Worm (Caenorhabditis elegans) whole organism, L4 larva: ENCODE measurements around the gene T13F2.6.

ENCODE experiments used
- D1046.2 ChIP-seq: fragments of 200-800 bp; sonication (Bioruptor generic); IDR thresholded peaks from 2 replicates; pipeline ENCODE4 v1.3.6; 2022; ENCODE audit warnings: missing genetic modification characterization, missing compliant biosample characterization
- F26F4.8 ChIP-seq: fragments of 200-800 bp; sonication (Bioruptor generic); conservative IDR thresholded peaks from 2 replicates; pipeline ENCODE4 v1.3.6; 2022; ENCODE audit warnings: missing genetic modification characterization, missing compliant biosample characterization
- Y48G9A.11 ChIP-seq: fragments of 200-800 bp; sonication (Bioruptor generic); IDR thresholded peaks from 2 replicates; pipeline ENCODE4 v1.3.6; 2022; ENCODE audit warnings: missing genetic modification reagents, missing genetic modification characterization, missing compliant biosample characterization
- Y5F2A.4 ChIP-seq: fragments of 200-800 bp; sonication (Bioruptor generic); optimal IDR thresholded peaks from 2 replicates; lab custom pipeline; 2018; ENCODE audit warnings: mild to moderate bottlenecking, missing genetic modification characterization, missing compliant biosample characterization
- ZK337.2 ChIP-seq: fragments of 200-800 bp; sonication (Bioruptor generic); IDR thresholded peaks from 2 replicates; pipeline ENCODE4 v1.3.6; 2022; ENCODE audit warnings: missing genetic modification reagents, missing genetic modification characterization, missing compliant biosample characterization
- arid-1 ChIP-seq: fragments of 200-800 bp; sonication (Bioruptor generic); conservative IDR thresholded peaks from 2 replicates; pipeline ENCODE4 v1.3.6; 2022; ENCODE audit warnings: missing genetic modification reagents, missing genetic modification characterization, missing compliant biosample characterization
- ceh-20 ChIP-seq: fragments of 200-800 bp; sonication (Bioruptor generic); IDR thresholded peaks from 2 replicates; pipeline ENCODE4 v1.3.6; 2022; ENCODE audit warnings: missing genetic modification reagents, missing genetic modification characterization, missing compliant biosample characterization
- ceh-28 ChIP-seq: fragments of 150-350 bp; optimal IDR thresholded peaks from 2 replicates; lab custom pipeline; 2014; ENCODE audit warnings: missing biosample characterization, missing genetic modification reagents, missing genetic modification characterization
- ceh-32 ChIP-seq: sonication (generic microtip); optimal IDR thresholded peaks from 2 replicates; lab custom pipeline; 2016; ENCODE audit warnings: mild to moderate bottlenecking, missing genetic modification characterization, missing compliant biosample characterization; ENCODE audit not compliant: poor library complexity
- ces-1 ChIP-seq: fragments of 150-350 bp; sonication (generic microtip); optimal IDR thresholded peaks from 4 replicates; lab custom pipeline; 2014; ENCODE audit warnings: missing biosample characterization, missing genetic modification reagents, missing genetic modification characterization
- cey-2 ChIP-seq: sonication (generic microtip); optimal IDR thresholded peaks from 3 replicates; lab custom pipeline; 2017; ENCODE audit warnings: missing genetic modification characterization, mild to moderate bottlenecking, missing compliant biosample characterization, antibody characterized with exemption, borderline replicate concordance; ENCODE audit not compliant: insufficient read depth
- daf-19 ChIP-seq: fragments of 200-800 bp; sonication (Bioruptor generic); conservative IDR thresholded peaks from 2 replicates; pipeline ENCODE4 v1.3.6; 2022; ENCODE audit warnings: missing genetic modification characterization, missing compliant biosample characterization
- daf-8 ChIP-seq: fragments of 200-800 bp; sonication (Bioruptor generic); IDR thresholded peaks from 2 replicates; pipeline ENCODE4 v1.3.6; 2022; ENCODE audit warnings: missing genetic modification characterization, missing compliant biosample characterization
- dmd-6 ChIP-seq: fragments of 200-800 bp; sonication (Bioruptor generic); IDR thresholded peaks from 2 replicates; pipeline ENCODE4 v1.3.6; 2022; ENCODE audit warnings: missing genetic modification reagents, missing genetic modification characterization, missing compliant biosample characterization
- dmd-8 ChIP-seq: fragments of 200-800 bp; sonication (Bioruptor generic); IDR thresholded peaks from 2 replicates; pipeline ENCODE4 v1.3.6; 2022; ENCODE audit warnings: missing genetic modification characterization, missing compliant biosample characterization
- dpl-1 ChIP-seq: fragments of 150-350 bp; optimal IDR thresholded peaks from 2 replicates; lab custom pipeline; 2014; ENCODE audit warnings: missing biosample characterization, missing genetic modification reagents, missing genetic modification characterization
- dve-1 ChIP-seq: sonication (generic microtip); optimal IDR thresholded peaks from 2 replicates; lab custom pipeline; 2017; ENCODE audit warnings: antibody characterized with exemption, mild to moderate bottlenecking, missing genetic modification characterization, missing compliant biosample characterization; ENCODE audit not compliant: insufficient read depth
- egl-43 ChIP-seq: fragments of 200-800 bp; sonication (Bioruptor generic); IDR thresholded peaks from 2 replicates; pipeline ENCODE4 v1.3.6; 2022; ENCODE audit warnings: missing genetic modification reagents, missing genetic modification characterization, missing compliant biosample characterization
- hmg-1.1 ChIP-seq: fragments of 200-800 bp; sonication (Bioruptor generic); IDR thresholded peaks from 2 replicates; pipeline ENCODE4 v1.3.6; 2022; ENCODE audit warnings: missing genetic modification reagents, missing genetic modification characterization, missing compliant biosample characterization
- lim-7 ChIP-seq: fragments of 200-800 bp; sonication (Bioruptor generic); IDR thresholded peaks from 2 replicates; pipeline ENCODE4 v1.3.6; 2022; ENCODE audit warnings: missing genetic modification characterization, missing compliant biosample characterization
- lin-13 ChIP-seq: fragments of 150-350 bp; optimal IDR thresholded peaks from 2 replicates; lab custom pipeline; 2014; ENCODE audit warnings: missing biosample characterization, missing genetic modification reagents, missing genetic modification characterization
- lin-15B ChIP-seq: fragments of 150-350 bp; sonication (generic microtip); optimal IDR thresholded peaks from 3 replicates; lab custom pipeline; 2014; ENCODE audit warnings: missing biosample characterization, missing genetic modification characterization
- lin-29 ChIP-seq: fragments of 200-800 bp; sonication (Bioruptor generic); IDR thresholded peaks from 2 replicates; pipeline ENCODE4 v1.3.6; 2022; ENCODE audit warnings: missing genetic modification reagents, missing genetic modification characterization, missing compliant biosample characterization
- lin-38 ChIP-seq: fragments of 200-800 bp; sonication (Bioruptor generic); IDR thresholded peaks from 2 replicates; pipeline ENCODE4 v1.3.6; 2022; ENCODE audit warnings: missing genetic modification reagents, missing genetic modification characterization, missing compliant biosample characterization
- lir-3 ChIP-seq: sonication (generic microtip); optimal IDR thresholded peaks from 2 replicates; lab custom pipeline; 2016; ENCODE audit warnings: mild to moderate bottlenecking, missing genetic modification characterization, missing compliant biosample characterization
- mdl-1 ChIP-seq, 2 experiments: fragments of 150-350 bp in 1 of 2; sonication (generic microtip) in 1 of 2; optimal IDR thresholded peaks; 2 replicates each; lab custom pipeline; 2014 to 2017; ENCODE audit warnings: missing biosample characterization in 2 of 2, missing genetic modification characterization in 2 of 2
- mep-1 ChIP-seq: fragments of 150-350 bp; sonication (generic microtip); optimal IDR thresholded peaks from 3 replicates; lab custom pipeline; 2014; ENCODE audit warnings: missing biosample characterization, missing genetic modification characterization
- mxl-3 ChIP-seq: fragments of 200-800 bp; sonication (Bioruptor generic); optimal IDR thresholded peaks from 2 replicates; lab custom pipeline; 2018; ENCODE audit warnings: mild to moderate bottlenecking, missing genetic modification characterization, missing compliant biosample characterization
- nhr-111 ChIP-seq: fragments of 200-800 bp; sonication (Bioruptor generic); optimal IDR thresholded peaks from 2 replicates; lab custom pipeline; 2018; ENCODE audit warnings: mild to moderate bottlenecking, missing genetic modification characterization, missing compliant biosample characterization
- nhr-237 ChIP-seq: sonication (generic microtip); optimal IDR thresholded peaks from 2 replicates; lab custom pipeline; 2017; ENCODE audit warnings: missing biosample characterization, missing genetic modification characterization
- nhr-25 ChIP-seq: sonication (generic microtip); optimal IDR thresholded peaks from 2 replicates; lab custom pipeline; 2017; ENCODE audit warnings: missing genetic modification characterization, mild to moderate bottlenecking, missing compliant biosample characterization, antibody characterized with exemption, moderate library complexity, borderline replicate concordance; ENCODE audit not compliant: insufficient read depth
- nhr-28 ChIP-seq: fragments of 150-350 bp; optimal IDR thresholded peaks from 2 replicates; lab custom pipeline; 2014; ENCODE audit warnings: missing biosample characterization, missing genetic modification characterization
- nhr-41 ChIP-seq: fragments of 200-800 bp; sonication (Bioruptor generic); IDR thresholded peaks from 2 replicates; pipeline ENCODE4 v1.3.6; 2022; ENCODE audit warnings: missing genetic modification reagents, missing genetic modification characterization, missing compliant biosample characterization
- nhr-6 ChIP-seq: fragments of 150-350 bp; optimal IDR thresholded peaks from 2 replicates; lab custom pipeline; 2014; ENCODE audit warnings: missing biosample characterization, missing genetic modification characterization
- nhr-77 ChIP-seq: fragments of 150-350 bp; optimal IDR thresholded peaks from 2 replicates; lab custom pipeline; 2014; ENCODE audit warnings: missing biosample characterization, missing genetic modification characterization
- pqm-1 ChIP-seq: sonication (generic microtip); optimal IDR thresholded peaks from 2 replicates; lab custom pipeline; 2017; ENCODE audit warnings: missing biosample characterization, missing genetic modification characterization
- saeg-2 ChIP-seq: fragments of 200-800 bp; sonication (Bioruptor generic); IDR thresholded peaks from 2 replicates; pipeline ENCODE4 v1.3.6; 2022; ENCODE audit warnings: missing genetic modification reagents, missing genetic modification characterization, missing compliant biosample characterization
- set-16 ChIP-seq: fragments of 200-800 bp; sonication (Bioruptor generic); IDR thresholded peaks from 2 replicates; pipeline ENCODE4 v1.3.6; 2022; ENCODE audit warnings: missing genetic modification reagents, missing genetic modification characterization, missing compliant biosample characterization
- skn-1 ChIP-seq: fragments of 150-350 bp; optimal IDR thresholded peaks from 2 replicates; lab custom pipeline; 2014; ENCODE audit warnings: missing biosample characterization, missing genetic modification characterization
- spr-3 ChIP-seq: fragments of 200-800 bp; sonication (Bioruptor generic); optimal IDR thresholded peaks from 2 replicates; lab custom pipeline; 2018; ENCODE audit warnings: mild to moderate bottlenecking, missing genetic modification characterization, missing compliant biosample characterization
- tag-97 ChIP-seq: fragments of 200-800 bp; sonication (Bioruptor generic); IDR thresholded peaks from 2 replicates; pipeline ENCODE4 v1.3.6; 2022; ENCODE audit warnings: missing genetic modification characterization, missing compliant biosample characterization
- tra-1 ChIP-seq: fragments of 200-800 bp; sonication (Bioruptor generic); IDR thresholded peaks from 2 replicates; pipeline ENCODE4 v1.3.6; 2022; ENCODE audit warnings: missing genetic modification reagents, missing genetic modification characterization, missing compliant biosample characterization
- unc-39 ChIP-seq: sonication (generic microtip); optimal IDR thresholded peaks from 2 replicates; lab custom pipeline; 2017; ENCODE audit warnings: missing biosample characterization, missing genetic modification characterization
- unc-62 ChIP-seq, 3 experiments: fragments of 150-350 bp in 1 of 3; sonication (generic microtip); optimal IDR thresholded peaks in 2 of 3; peaks in 1 of 3; 1 replicate in 1 of 3; 2 replicates in 2 of 3; lab custom pipeline; 2014 to 2017; ENCODE audit warnings: missing biosample characterization in 3 of 3, missing genetic modification characterization in 3 of 3, missing genetic modification reagents in 3 of 3, missing genotype in 1 of 3
- zag-1 ChIP-seq: fragments of 150-350 bp; optimal IDR thresholded peaks from 2 replicates; lab custom pipeline; 2014; ENCODE audit warnings: missing biosample characterization, missing genetic modification characterization
- zfp-2 ChIP-seq: sonication (generic microtip); optimal IDR thresholded peaks from 2 replicates; lab custom pipeline; 2016; ENCODE audit warnings: mild to moderate bottlenecking, missing genetic modification characterization, missing compliant biosample characterization
- zip-11 ChIP-seq: fragments of 200-800 bp; sonication (Bioruptor generic); IDR thresholded peaks from 2 replicates; pipeline ENCODE4 v1.3.6; 2022; ENCODE audit warnings: missing genetic modification characterization, missing compliant biosample characterization
- ztf-11 ChIP-seq: fragments of 150-350 bp; optimal IDR thresholded peaks from 2 replicates; lab custom pipeline; 2014; ENCODE audit warnings: missing biosample characterization, missing genetic modification characterization

Gene T13F2.6

DNA sequence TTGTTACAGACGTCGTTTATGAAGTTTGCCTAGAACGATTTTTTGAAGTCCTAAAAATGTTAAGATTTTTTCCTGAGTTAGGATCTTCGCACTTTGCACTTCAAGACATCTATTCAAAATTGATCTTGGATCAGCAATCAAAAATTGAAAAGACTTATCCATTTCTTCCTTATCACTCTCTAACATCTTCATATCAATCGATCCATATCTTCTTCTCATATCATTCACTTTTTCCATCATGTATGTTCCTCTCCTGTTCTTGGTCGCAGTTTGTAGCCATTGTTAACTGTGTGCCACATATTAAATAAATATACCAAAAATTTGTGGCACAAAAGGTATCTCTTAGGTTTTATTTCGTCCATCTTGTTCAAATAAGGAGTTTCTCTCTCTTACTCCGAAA, 22.4 kb upstream of the T13F2.6 start:
- TF ChIP-seq nhr-28 (tag; lab: Kevin White, UChicago) = peak; percentile 61
- TF ChIP-seq daf-8 = no peak

DNA sequence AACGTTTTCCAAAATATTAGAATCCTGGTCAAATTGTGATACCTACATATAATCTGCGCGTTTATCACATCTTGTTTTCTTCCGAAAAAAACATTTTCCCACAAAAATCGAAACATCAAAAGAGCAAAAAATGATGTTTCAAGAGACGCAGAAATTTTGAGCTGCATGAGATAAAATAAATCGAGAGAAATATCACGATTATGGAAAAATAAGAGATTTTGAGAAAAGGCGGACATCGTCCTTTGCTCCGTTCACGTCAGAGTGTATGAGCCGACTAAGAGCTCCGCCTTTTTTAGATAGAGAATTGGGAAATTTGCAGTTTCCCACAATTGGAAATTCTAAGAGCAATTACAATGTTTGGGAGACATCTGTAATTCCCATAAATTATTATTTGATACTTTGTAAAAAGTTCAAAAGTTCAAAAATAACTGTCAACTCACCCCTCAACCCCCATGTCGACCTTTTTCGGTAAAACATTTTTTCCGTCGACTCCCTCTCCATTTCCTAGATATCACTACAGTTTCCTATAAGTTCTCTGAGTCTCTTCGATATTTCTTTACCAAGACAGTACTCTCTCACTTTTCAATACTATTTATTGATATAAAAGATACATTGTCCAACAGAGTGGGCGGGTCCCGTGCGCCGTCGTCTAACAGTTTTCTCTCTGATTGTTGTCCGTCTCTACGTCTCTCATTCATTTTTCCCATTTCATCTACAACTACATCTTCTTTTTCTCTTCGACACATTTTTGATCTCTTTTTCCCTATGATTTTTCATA, 21.3 kb upstream of the T13F2.6 start:
- no peak for TF ChIP-seq ces-1
- no peak for TF ChIP-seq lin-13
- TF ChIP-seq D1046.2 (GFP tag; lab: Robert Waterston, UW) = no peak
- TF ChIP-seq set-16 (GFP tag; lab: Robert Waterston, UW) = no peak
- TF ChIP-seq ceh-28 = no peak
- no peak for TF ChIP-seq tag-97
- peak; percentile 39 for TF ChIP-seq mep-1 (tag; lab: Kevin White, UChicago)
- no peak for TF ChIP-seq saeg-2 (GFP tag; lab: Robert Waterston, UW)
- no peak for TF ChIP-seq dmd-8 (GFP tag; lab: Robert Waterston, UW)
- TF ChIP-seq lin-38 = no peak
- no peak for TF ChIP-seq zag-1
- TF ChIP-seq ceh-20 = no peak
- TF ChIP-seq lin-15B (tag; lab: Kevin White, UChicago) = no peak
- no peak for TF ChIP-seq unc-62 (GFP tag; optimal IDR thresholded peaks at IDR 0.05 in 1 of 2; lab: Kevin White, UChicago)
- TF ChIP-seq unc-62 (tag; optimal IDR thresholded peaks at IDR 0.05; lab: Kevin White, UChicago) = no peak
- TF ChIP-seq hmg-1.1 (GFP tag; lab: Robert Waterston, UW) = 0 out of 2 replicates have a peak, but pooled peaks have one; percentile 15
- TF ChIP-seq skn-1 (tag; lab: Kevin White, UChicago) = no peak
- no peak for TF ChIP-seq ztf-11
- TF ChIP-seq egl-43 (GFP tag; lab: Robert Waterston, UW) = no peak
- TF ChIP-seq nhr-237 (tag; lab: Kevin White, UChicago) = no peak
- TF ChIP-seq tra-1 = no peak
- no peak for TF ChIP-seq ZK337.2 (GFP tag; lab: Robert Waterston, UW)
- no peak for TF ChIP-seq nhr-6 (tag; lab: Kevin White, UChicago)
- peak; percentile 6 for TF ChIP-seq cey-2 (tag; lab: Kevin White, UChicago)
- no peak for TF ChIP-seq Y48G9A.11 (GFP tag; lab: Robert Waterston, UW)
- peak in 1 of 2 experiments; percentile 57 for TF ChIP-seq mdl-1 (tag; optimal IDR thresholded peaks at IDR 0.05; lab: Kevin White, UChicago)
- no peak for TF ChIP-seq lim-7 (GFP tag; lab: Robert Waterston, UW)
- no peak for TF ChIP-seq nhr-111 (GFP tag; lab: Kevin White, UChicago)
- TF ChIP-seq nhr-41 (GFP tag; lab: Robert Waterston, UW) = no peak
- no peak for TF ChIP-seq dpl-1 (GFP tag; lab: Kevin White, UChicago)
- peak; percentile 11 for TF ChIP-seq nhr-25 (tag; lab: Kevin White, UChicago)
- TF ChIP-seq F26F4.8 (GFP tag; lab: Robert Waterston, UW) = no peak
- TF ChIP-seq Y5F2A.4 (GFP tag; lab: Kevin White, UChicago) = no peak
- no peak for TF ChIP-seq unc-39 (tag; lab: Kevin White, UChicago)
- peak; percentile 48 for TF ChIP-seq nhr-77
- TF ChIP-seq dve-1 (tag; lab: Kevin White, UChicago) = peak; percentile 89
- TF ChIP-seq zip-11 (GFP tag; lab: Robert Waterston, UW) = no peak
- TF ChIP-seq lin-29 = no peak
- no peak for TF ChIP-seq ceh-32 (tag; lab: Kevin White, UChicago)
- TF ChIP-seq arid-1 (GFP tag; lab: Robert Waterston, UW) = no peak
- peak; percentile 94 for TF ChIP-seq nhr-28 (tag; lab: Kevin White, UChicago)
- peak; percentile 71 for TF ChIP-seq dmd-6
- TF ChIP-seq mxl-3 (GFP tag; lab: Kevin White, UChicago) = no peak
- no peak for TF ChIP-seq lir-3 (tag; lab: Kevin White, UChicago)
- TF ChIP-seq zfp-2 (tag; lab: Kevin White, UChicago) = no peak
- TF ChIP-seq spr-3 (GFP tag; lab: Kevin White, UChicago) = no peak
- TF ChIP-seq daf-19 = no peak
- TF ChIP-seq pqm-1 (tag; lab: Kevin White, UChicago) = peak; percentile 60
